Fruit fly (Drosophila melanogaster): ENCODE measurements around the gene RluA-2.

RluA-2 gene

dm6 chr2L:10474268-10474678 is 2.6 kb upstream of the RluA-2 start, which contains the start of gene RluA-1 (continued):
- peak; percentile 98 for TF ChIP-seq Rx (GFP tag; IDR thresholded peaks at IDR 0.05)
- no peak for TF ChIP-seq hth (optimal IDR thresholded peaks at IDR 0.05)
- TF ChIP-seq zfh1 (GFP tag; IDR thresholded peaks at IDR 0.05), result peak; percentile 100
- peak; percentile 98 for TF ChIP-seq Mad (GFP tag; optimal IDR thresholded peaks at IDR 0.05)
- peak; percentile 99 for TF ChIP-seq CG14014 (GFP tag; IDR thresholded peaks at IDR 0.05)
- TF ChIP-seq B-H2 (GFP tag; optimal IDR thresholded peaks at IDR 0.05), result peak; percentile 96
- peak; percentile 96 for TF ChIP-seq CG1647 (GFP tag; optimal IDR thresholded peaks at IDR 0.05)
- TF ChIP-seq CG10321 (GFP tag; IDR thresholded peaks at IDR 0.05), result peak; percentile 91
- TF ChIP-seq CG10209 (GFP tag; optimal IDR thresholded peaks at IDR 0.05), result peak; percentile 99
- peak; percentile 68 for TF ChIP-seq slp2 (GFP tag; optimal IDR thresholded peaks at IDR 0.05)
- peak; percentile 87 for TF ChIP-seq maf-S (GFP tag; optimal IDR thresholded peaks at IDR 0.05)
- TF ChIP-seq CG15479 (GFP tag; optimal IDR thresholded peaks at IDR 0.05), result peak; percentile 77
- TF ChIP-seq Stat92E (GFP tag; optimal IDR thresholded peaks at IDR 0.05), result peak in 1 of 3 experiments; percentile 98
- peak; percentile 89 for TF ChIP-seq Side (GFP tag; optimal IDR thresholded peaks at IDR 0.05)
- TF ChIP-seq sd (tag; optimal IDR thresholded peaks at IDR 0.05), result peak; percentile 97
- no peak for TF ChIP-seq CG1832 (GFP tag; optimal IDR thresholded peaks at IDR 0.05)
- TF ChIP-seq CG3726 (GFP tag; IDR thresholded peaks at IDR 0.05), result peak; percentile 97
- TF ChIP-seq CG3847 (GFP tag; IDR thresholded peaks at IDR 0.05), result peak; percentile 99
- TF ChIP-seq CG8359 (GFP tag; optimal IDR thresholded peaks at IDR 0.05; ENCODE audit: borderline replicate concordance), result peak; percentile 96
- TF ChIP-seq CG12942 (GFP tag; optimal IDR thresholded peaks at IDR 0.05), result peak; percentile 99
- TF ChIP-seq dan (GFP tag; IDR thresholded peaks at IDR 0.05), result peak; percentile 97
- TF ChIP-seq CG11247 (GFP tag; IDR thresholded peaks at IDR 0.05), result peak; percentile 99
- peak; percentile 65 for TF ChIP-seq Hmx (GFP tag; optimal IDR thresholded peaks at IDR 0.05)
- TF ChIP-seq CrebB (tag; optimal IDR thresholded peaks at IDR 0.05), result peak; percentile 99
- TF ChIP-seq Oli (tag; optimal IDR thresholded peaks at IDR 0.05), result peak; percentile 100
- TF ChIP-seq Bgb (GFP tag; IDR thresholded peaks at IDR 0.05; ENCODE audit: partially characterized antibody), result peak; percentile 53
- TF ChIP-seq scrt (GFP tag; optimal IDR thresholded peaks at IDR 0.05), result peak; percentile 96
- TF ChIP-seq Sox100B (GFP tag; optimal IDR thresholded peaks at IDR 0.05), result peak; percentile 98
- peak; percentile 95 for TF ChIP-seq TFAM (GFP tag; optimal IDR thresholded peaks at IDR 0.05)
- peak; percentile 58 for TF ChIP-seq HLH4C (GFP tag; IDR thresholded peaks at IDR 0.05; ENCODE audit: partially characterized antibody)
- peak; percentile 98 for TF ChIP-seq CG11696 (GFP tag; IDR thresholded peaks at IDR 0.05)
- no peak for TF ChIP-seq Lpt (GFP tag; optimal IDR thresholded peaks at IDR 0.05)
- no peak for TF ChIP-seq CG8478 (optimal IDR thresholded peaks at IDR 0.05)
- peak; percentile 99 for TF ChIP-seq CG15696 (tag; optimal IDR thresholded peaks at IDR 0.05)
- TF ChIP-seq crc (GFP tag; optimal IDR thresholded peaks at IDR 0.05), result peak; percentile 38
- peak; percentile 97 for TF ChIP-seq CG31224 (GFP tag; IDR thresholded peaks at IDR 0.05)
- TF ChIP-seq wek (GFP tag; optimal IDR thresholded peaks at IDR 0.05), result peak; percentile 96
- peak; percentile 99 for TF ChIP-seq CG6272 (GFP tag; IDR thresholded peaks at IDR 0.05)
- TF ChIP-seq Nf-YC (tag; optimal IDR thresholded peaks at IDR 0.05), result peak; percentile 93
- peak; percentile 99 for TF ChIP-seq CG4730 (GFP tag; IDR thresholded peaks at IDR 0.05)
- TF ChIP-seq CG11723 (GFP tag; optimal IDR thresholded peaks at IDR 0.05), result peak; percentile 99
- peak; percentile 99 for TF ChIP-seq CG5245 (GFP tag; optimal IDR thresholded peaks at IDR 0.05)
- peak in 1 of 3 experiments; percentile 99 for TF ChIP-seq lola (GFP tag; optimal IDR thresholded peaks at IDR 0.05)
- TF ChIP-seq CG6654 (GFP tag; optimal IDR thresholded peaks at IDR 0.05), result peak; percentile 94
- peak; percentile 29 for TF ChIP-seq BEAF-32 (GFP tag; optimal IDR thresholded peaks at IDR 0.05)
- peak; percentile 87 for TF ChIP-seq CG11398 (GFP tag; optimal IDR thresholded peaks at IDR 0.05)
- TF ChIP-seq fd64A (GFP tag; optimal IDR thresholded peaks at IDR 0.05), result peak; percentile 98
- peak; percentile 86 for TF ChIP-seq CG12236 (GFP tag; optimal IDR thresholded peaks at IDR 0.05)
- TF ChIP-seq YL-1 (GFP tag; optimal IDR thresholded peaks at IDR 0.05), result peak; percentile 97
- peak; percentile 99 for TF ChIP-seq otp (GFP tag; IDR thresholded peaks at IDR 0.05)
- 0 out of 3 replicates have a peak, but pooled peaks have one; percentile 44 for TF ChIP-seq mld (GFP tag; IDR thresholded peaks at IDR 0.05; ENCODE audit: partially characterized antibody)
